Fruit fly (Drosophila melanogaster): Measurements from ENCODE around the gene Hpf1.

Gene Hpf1

DNA sequence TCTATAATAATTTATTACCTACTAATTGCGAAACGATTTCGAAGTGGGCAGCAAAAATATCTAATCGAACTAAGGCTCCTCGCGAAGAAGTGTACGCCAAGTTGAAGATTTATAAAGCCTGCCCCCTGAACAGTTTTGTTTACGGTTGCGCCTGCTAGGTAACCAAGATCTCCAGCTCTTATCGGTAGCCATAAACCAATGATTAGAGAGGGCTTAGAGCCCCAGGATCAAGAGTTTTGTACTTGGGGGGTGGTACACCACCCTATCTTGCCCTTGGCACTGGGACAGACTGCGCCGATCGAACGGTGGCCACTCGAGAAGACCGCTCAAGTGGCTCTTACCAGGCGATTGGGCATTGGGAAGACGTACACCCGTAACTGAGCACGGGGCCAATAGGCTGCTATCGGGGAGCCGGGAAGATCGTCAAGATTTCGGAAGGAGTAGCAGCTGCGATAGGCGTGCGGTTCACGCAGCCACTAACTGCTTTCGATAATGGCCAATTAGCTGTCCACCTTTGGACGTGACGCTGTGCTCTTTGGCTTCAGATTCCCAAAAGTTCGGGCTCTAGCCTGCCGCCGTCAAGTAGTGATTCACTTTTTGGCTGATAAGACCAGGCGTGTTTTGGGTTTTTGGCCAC is 40.8 kb downstream of the Hpf1 start (continued):
- TF ChIP-seq wor (GFP tag; IDR thresholded peaks at IDR 0.05) (no peak), gsb-n (tag; optimal IDR thresholded peaks at IDR 0.05) (no peak), CG15269 (tag; optimal IDR thresholded peaks at IDR 0.05) (no peak), CG1832 (GFP tag; optimal IDR thresholded peaks at IDR 0.05) (no peak), exex (tag; optimal IDR thresholded peaks at IDR 0.05) (peak; percentile 87), Hey (tag; optimal IDR thresholded peaks at IDR 0.05) (peak; percentile 85), lab (GFP tag; optimal IDR thresholded peaks at IDR 0.05) (no peak), chif (GFP tag; optimal IDR thresholded peaks at IDR 0.05) (no peak), odd (GFP tag; optimal IDR thresholded peaks at IDR 0.05) (no peak), sqz (GFP tag; optimal IDR thresholded peaks at IDR 0.05) (no peak), Trl (optimal IDR thresholded peaks at IDR 0.05) (no peak), Trl (GFP tag; optimal IDR thresholded peaks at IDR 0.05) (no peak), jigr1 (GFP tag; IDR thresholded peaks at IDR 0.05) (no peak), CG13296 (GFP tag; optimal IDR thresholded peaks at IDR 0.05) (no peak), CG18599 (GFP tag; optimal IDR thresholded peaks at IDR 0.05) (peak; percentile 53), peb (GFP tag; IDR thresholded peaks at IDR 0.05) (no peak), CG6175 (GFP tag; IDR thresholded peaks at IDR 0.05) (no peak), NFAT (GFP tag; IDR thresholded peaks at IDR 0.05) (0 out of 2 replicates have a peak, but pooled peaks have one; percentile 10), Adf1 (GFP tag; IDR thresholded peaks at IDR 0.05) (peak; percentile 6; the same call in 1 of the 2 replicates), CG7928 (GFP tag; optimal IDR thresholded peaks at IDR 0.05) (no peak), Usf (GFP tag; optimal IDR thresholded peaks at IDR 0.05) (no peak), CG6654 (GFP tag; optimal IDR thresholded peaks at IDR 0.05) (no peak), CG31388 (GFP tag; optimal IDR thresholded peaks at IDR 0.05) (no peak), sug (tag; optimal IDR thresholded peaks at IDR 0.05) (peak; percentile 96), al (GFP tag; IDR thresholded peaks at IDR 0.05) (no peak), shn (GFP tag; optimal IDR thresholded peaks at IDR 0.05) (no peak), CG15011 (GFP tag; optimal IDR thresholded peaks at IDR 0.05) (no peak), Dip3 (GFP tag; optimal IDR thresholded peaks at IDR 0.05) (no peak), zen (tag; optimal IDR thresholded peaks at IDR 0.05) (no peak), seq (GFP tag; IDR thresholded peaks at IDR 0.05) (no peak), CG13775 (GFP tag; optimal IDR thresholded peaks at IDR 0.05) (no peak), grn (GFP tag; optimal IDR thresholded peaks at IDR 0.05) (peak; percentile 75), ftz-f1 (GFP tag; optimal IDR thresholded peaks at IDR 0.05) (peak; percentile 23), CG1529 (GFP tag; optimal IDR thresholded peaks at IDR 0.05) (no peak), dimm (GFP tag; IDR thresholded peaks at IDR 0.05) (no peak), CG12299 (tag; optimal IDR thresholded peaks at IDR 0.05) (no peak), psq (GFP tag; optimal IDR thresholded peaks at IDR 0.05) (no peak), Hmr (GFP tag; optimal IDR thresholded peaks at IDR 0.05) (no peak), CG34376 (GFP tag; optimal IDR thresholded peaks at IDR 0.05) (peak; percentile 86), CG9797 (GFP tag; optimal IDR thresholded peaks at IDR 0.05) (no peak), CG3847 (GFP tag; IDR thresholded peaks at IDR 0.05) (no peak)

- TF ChIP-seq prd (optimal IDR thresholded peaks at IDR 0.05), result no peak
- TF ChIP-seq prd (GFP tag; IDR thresholded peaks at IDR 0.05), result no peak
- peak; percentile 75 for TF ChIP-seq sens (GFP tag)
- no peak for TF ChIP-seq btn (GFP tag; optimal IDR thresholded peaks at IDR 0.05)
- no peak for TF ChIP-seq Lpt (GFP tag; optimal IDR thresholded peaks at IDR 0.05)
- peak; percentile 9 for TF ChIP-seq CG15269 (tag; optimal IDR thresholded peaks at IDR 0.05)
- no peak for TF ChIP-seq ranshi (GFP tag; IDR thresholded peaks at IDR 0.05)
- TF ChIP-seq unpg (GFP tag; optimal IDR thresholded peaks at IDR 0.05), result peak; percentile 24
- TF ChIP-seq Ets65A (GFP tag), result peak; percentile 85
- TF ChIP-seq zf30C (GFP tag; optimal IDR thresholded peaks at IDR 0.05), result no peak
- TF ChIP-seq CG1792 (GFP tag; optimal IDR thresholded peaks at IDR 0.05), result no peak
- peak; percentile 5 for TF ChIP-seq bcd (GFP tag; optimal IDR thresholded peaks at IDR 0.05)
- peak; percentile 44 for TF ChIP-seq dmrt99B (tag; optimal IDR thresholded peaks at IDR 0.05)
- no peak for TF ChIP-seq CG1647 (GFP tag; optimal IDR thresholded peaks at IDR 0.05)
Measured at dm6 chr3R:5833948-5834504, 42.3 kb downstream of the Hpf1 start.

All from whole organism, embryonic.